Fruit fly (Drosophila melanogaster) whole organism, pupa: ENCODE results near the gene dimm.

Source experiments
- CG12605 ChIP-seq: fragments of 200-800 bp; sonication (Bioruptor generic); IDR thresholded peaks from 2 replicates; pipeline ENCODE4 v1.3.6; 2022; ENCODE audit warnings: missing biosample characterization, missing genetic modification characterization
- CG15710 ChIP-seq: fragments of 200-800 bp; sonication (Bioruptor generic); optimal IDR thresholded peaks from 2 replicates; lab custom pipeline; 2018; ENCODE audit warnings: missing biosample characterization, mild to moderate bottlenecking, missing genetic modification characterization, moderate library complexity
- D1 ChIP-seq: fragments of 200-800 bp; sonication (Bioruptor generic); optimal IDR thresholded peaks from 2 replicates; lab custom pipeline; 2018; ENCODE audit warnings: missing biosample characterization, mild to moderate bottlenecking, missing genetic modification characterization, moderate library complexity
- EcR ChIP-seq: fragments of 200-800 bp; sonication (Bioruptor generic); optimal IDR thresholded peaks from 3 replicates; lab custom pipeline; 2019; ENCODE audit warnings: missing biosample characterization, missing genetic modification characterization, mild to moderate bottlenecking, moderate library complexity, missing genetic modification reagents
- Ets98B ChIP-seq: fragments of 200-800 bp; sonication (Bioruptor generic); IDR thresholded peaks from 2 replicates; pipeline ENCODE4 v1.3.6; 2022; ENCODE audit warnings: missing biosample characterization, missing genetic modification characterization
- fd96Ca ChIP-seq: fragments of 200-800 bp; sonication (Bioruptor generic); IDR thresholded peaks from 3 replicates; pipeline ENCODE4 v1.3.6; 2022; ENCODE audit warnings: missing biosample characterization, missing genetic modification characterization
- rn ChIP-seq: fragments of 200-800 bp; sonication (Bioruptor generic); IDR thresholded peaks from 2 replicates; pipeline ENCODE4 v1.3.6; 2022; ENCODE audit warnings: missing biosample characterization, missing genetic modification characterization

DNA sequence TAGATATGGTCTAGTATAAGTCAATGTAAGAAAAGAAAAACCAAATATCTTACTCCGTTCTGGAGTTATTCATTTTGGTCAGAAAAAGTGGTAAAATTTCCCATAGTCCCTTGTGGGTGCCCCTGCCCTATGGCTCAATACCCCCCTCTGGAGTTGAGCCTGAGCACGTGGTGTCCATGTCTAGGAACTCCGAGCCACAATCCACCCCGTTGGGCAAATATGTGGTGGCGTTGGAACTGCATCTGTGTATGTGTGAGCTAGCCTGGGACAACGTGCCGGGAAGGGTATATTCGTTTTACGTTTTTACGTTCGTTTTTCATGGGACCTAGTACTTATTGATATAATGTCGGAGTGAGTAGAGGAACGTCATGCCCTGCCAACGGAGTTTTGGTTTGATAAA, 733 bp upstream of the dimm start:
- TF ChIP-seq D1 (tag; lab: Kevin White, UChicago): no peak
- TF ChIP-seq CG15710: no peak
- TF ChIP-seq CG12605 (GFP tag; lab: Robert Waterston, UW): no peak
- TF ChIP-seq rn (GFP tag; lab: Robert Waterston, UW): no peak
- no peak for TF ChIP-seq EcR (GFP tag; lab: Kevin White, UChicago)
- no peak for TF ChIP-seq Ets98B (GFP tag; lab: Robert Waterston, UW)
- no peak for TF ChIP-seq fd96Ca (GFP tag; lab: Robert Waterston, UW)
